Worm (Caenorhabditis elegans) whole organism, young adult: ENCODE measurements around the gene cin-4.

Source experiments
- B0336.3 ChIP-seq: fragments of 200-800 bp; sonication (Bioruptor generic); IDR thresholded peaks from 2 replicates; pipeline ENCODE4 v1.3.6; 2022; ENCODE audit warnings: missing genetic modification characterization, missing compliant biosample characterization
- C06A6.2 ChIP-seq: fragments of 200-800 bp; sonication (Bioruptor generic); conservative IDR thresholded peaks from 2 replicates; pipeline ENCODE4 v1.3.6; 2022; ENCODE audit warnings: missing genetic modification characterization, missing compliant biosample characterization
- D2030.7 ChIP-seq: fragments of 200-800 bp; sonication (Bioruptor generic); IDR thresholded peaks from 2 replicates; pipeline ENCODE4 v1.3.6; 2022; ENCODE audit warnings: missing genetic modification reagents, missing genetic modification characterization, missing compliant biosample characterization
- F22D6.2 ChIP-seq: sonication (generic microtip); optimal IDR thresholded peaks from 2 replicates; lab custom pipeline; 2016; ENCODE audit warnings: mild to moderate bottlenecking, missing genetic modification characterization, missing compliant biosample characterization
- F33H1.4 ChIP-seq: fragments of 200-800 bp; sonication (Bioruptor generic); IDR thresholded peaks from 2 replicates; pipeline ENCODE4 v1.3.6; 2022; ENCODE audit warnings: missing genetic modification reagents, missing genetic modification characterization, missing compliant biosample characterization
- F49E8.2 ChIP-seq: sonication (generic microtip); optimal IDR thresholded peaks from 3 replicates; lab custom pipeline; 2017; ENCODE audit warnings: missing genetic modification characterization, mild to moderate bottlenecking, missing compliant biosample characterization, antibody characterized with exemption, moderate library complexity; ENCODE audit not compliant: insufficient read depth
- K11D2.4 ChIP-seq: fragments of 200-800 bp; sonication (Bioruptor generic); IDR thresholded peaks from 2 replicates; pipeline ENCODE4 v1.3.6; 2022; ENCODE audit warnings: missing genetic modification reagents, missing genetic modification characterization, missing compliant biosample characterization
- T07F8.4 ChIP-seq: sonication (generic microtip); optimal IDR thresholded peaks from 2 replicates; lab custom pipeline; 2016; ENCODE audit warnings: mild to moderate bottlenecking, missing genetic modification characterization, moderate library complexity, missing compliant biosample characterization
- Y53G8AR.9 ChIP-seq: fragments of 200-800 bp; sonication (Bioruptor generic); conservative IDR thresholded peaks from 2 replicates; pipeline ENCODE4 v1.3.6; 2022; ENCODE audit warnings: missing genetic modification reagents, missing genetic modification characterization, missing compliant biosample characterization
- Y79H2A.3 ChIP-seq: fragments of 200-800 bp; sonication (Bioruptor generic); conservative IDR thresholded peaks from 2 replicates; pipeline ENCODE4 v1.3.6; 2022; ENCODE audit warnings: missing genetic modification reagents, missing genetic modification characterization, missing compliant biosample characterization
- akir-1 ChIP-seq: fragments of 200-800 bp; sonication (Bioruptor generic); optimal IDR thresholded peaks from 2 replicates; lab custom pipeline; 2018; ENCODE audit warnings: mild to moderate bottlenecking, missing genetic modification characterization, moderate library complexity, missing compliant biosample characterization
- ama-1 ChIP-seq, 3 experiments: fragments of 150-350 bp in 1 of 3; sonication (generic microtip) in 2 of 3; optimal IDR thresholded peaks; 2 replicates each; lab custom pipeline; 2014 to 2018; ENCODE audit warnings: missing biosample characterization in 2 of 3, missing genetic modification characterization in 2 of 3, missing genetic modification reagents in 2 of 3
- aptf-2 ChIP-seq: fragments of 200-800 bp; sonication (Bioruptor generic); conservative IDR thresholded peaks from 2 replicates; pipeline ENCODE4 v1.3.6; 2022; ENCODE audit warnings: missing genetic modification reagents, missing genetic modification characterization, missing compliant biosample characterization
- atf-7 ChIP-seq: sonication (generic microtip); optimal IDR thresholded peaks from 2 replicates; lab custom pipeline; 2017; ENCODE audit warnings: mild to moderate bottlenecking, missing genetic modification characterization, missing compliant biosample characterization
- attf-3 ChIP-seq: fragments of 200-800 bp; sonication (Bioruptor generic); conservative IDR thresholded peaks from 2 replicates; pipeline ENCODE4 v1.3.6; 2022; ENCODE audit warnings: missing genetic modification reagents, missing genetic modification characterization, missing compliant biosample characterization
- attf-5 ChIP-seq: fragments of 200-800 bp; sonication (Bioruptor generic); optimal IDR thresholded peaks from 2 replicates; lab custom pipeline; 2018; ENCODE audit warnings: mild to moderate bottlenecking, missing genetic modification characterization, missing compliant biosample characterization
- attf-6 ChIP-seq: fragments of 200-800 bp; sonication (Bioruptor generic); IDR thresholded peaks from 2 replicates; pipeline ENCODE4 v1.3.6; 2022; ENCODE audit warnings: missing genetic modification reagents, missing genetic modification characterization, missing compliant biosample characterization
- ceh-40 ChIP-seq: fragments of 200-800 bp; sonication (Bioruptor generic); IDR thresholded peaks from 2 replicates; pipeline ENCODE4 v1.3.6; 2022; ENCODE audit warnings: missing genetic modification characterization, missing compliant biosample characterization
- ceh-58 ChIP-seq: fragments of 200-800 bp; sonication (Bioruptor generic); IDR thresholded peaks from 2 replicates; pipeline ENCODE4 v1.3.6; 2022; ENCODE audit warnings: missing genetic modification characterization, missing compliant biosample characterization
- dox-1 ChIP-seq: fragments of 200-800 bp; sonication (Bioruptor generic); IDR thresholded peaks from 2 replicates; pipeline ENCODE4 v1.3.6; 2022; ENCODE audit warnings: missing genetic modification reagents, missing genetic modification characterization, missing compliant biosample characterization
- dpff-1 ChIP-seq: sonication (generic microtip); optimal IDR thresholded peaks from 2 replicates; lab custom pipeline; 2017; ENCODE audit warnings: mild to moderate bottlenecking, missing genetic modification characterization, missing compliant biosample characterization
- fkh-3 ChIP-seq: sonication (generic microtip); optimal IDR thresholded peaks from 2 replicates; lab custom pipeline; 2016; ENCODE audit warnings: mild to moderate bottlenecking, missing genetic modification characterization, missing compliant biosample characterization
- gei-17 ChIP-seq: fragments of 200-800 bp; sonication (Bioruptor generic); optimal IDR thresholded peaks from 2 replicates; lab custom pipeline; 2018; ENCODE audit warnings: mild to moderate bottlenecking, missing genetic modification characterization, missing compliant biosample characterization
- him-1 ChIP-seq: sonication (generic microtip); optimal IDR thresholded peaks from 2 replicates; lab custom pipeline; 2016; ENCODE audit warnings: missing genotype, missing genetic modification reagents, missing genetic modification characterization, missing compliant biosample characterization
- hlh-12 ChIP-seq: sonication (generic microtip); optimal IDR thresholded peaks from 2 replicates; lab custom pipeline; 2016; ENCODE audit warnings: missing genetic modification characterization, missing compliant biosample characterization
- hlh-26 ChIP-seq: fragments of 200-800 bp; sonication (Bioruptor generic); conservative IDR thresholded peaks from 2 replicates; pipeline ENCODE4 v1.3.6; 2022; ENCODE audit warnings: missing genetic modification reagents, missing genetic modification characterization, missing compliant biosample characterization
- hmg-1.2 ChIP-seq: fragments of 200-800 bp; sonication (Bioruptor generic); IDR thresholded peaks from 2 replicates; pipeline ENCODE4 v1.3.6; 2022; ENCODE audit warnings: missing genetic modification reagents, missing genetic modification characterization, missing compliant biosample characterization
- hsf-1 ChIP-seq: fragments of 200-800 bp; sonication (Bioruptor generic); IDR thresholded peaks from 2 replicates; pipeline ENCODE4 v1.3.6; 2022; ENCODE audit warnings: missing genetic modification reagents, missing genetic modification characterization, missing compliant biosample characterization
- lag-1 ChIP-seq: fragments of 200-800 bp; sonication (Bioruptor generic); IDR thresholded peaks from 2 replicates; pipeline ENCODE4 v1.3.6; 2022; ENCODE audit warnings: missing genetic modification reagents, missing genetic modification characterization, missing compliant biosample characterization
- lin-40 ChIP-seq: sonication (generic microtip); optimal IDR thresholded peaks from 2 replicates; lab custom pipeline; 2016; ENCODE audit warnings: missing genetic modification characterization, mild to moderate bottlenecking, missing compliant biosample characterization, missing genotype, missing genetic modification reagents
- lin-54 ChIP-seq: fragments of 200-800 bp; sonication (Bioruptor generic); optimal IDR thresholded peaks from 2 replicates; lab custom pipeline; 2018; ENCODE audit warnings: mild to moderate bottlenecking, missing genetic modification characterization, missing compliant biosample characterization
- madf-8 ChIP-seq: fragments of 200-800 bp; sonication (Bioruptor generic); conservative IDR thresholded peaks from 2 replicates; pipeline ENCODE4 v1.3.6; 2022; ENCODE audit warnings: missing genetic modification reagents, missing genetic modification characterization, missing compliant biosample characterization
- mcd-1 ChIP-seq: fragments of 200-800 bp; sonication (Bioruptor generic); IDR thresholded peaks from 2 replicates; pipeline ENCODE4 v1.3.6; 2022; ENCODE audit warnings: missing genetic modification reagents, missing genetic modification characterization, missing compliant biosample characterization
- mes-4 ChIP-seq: sonication (generic microtip); optimal IDR thresholded peaks from 2 replicates; lab custom pipeline; 2016; ENCODE audit warnings: missing genotype, missing genetic modification characterization, missing compliant biosample characterization
- mxl-1 ChIP-seq: sonication (generic microtip); optimal IDR thresholded peaks from 2 replicates; lab custom pipeline; 2016; ENCODE audit warnings: missing genetic modification characterization, missing compliant biosample characterization
- nfyb-1 ChIP-seq: fragments of 200-800 bp; sonication (Bioruptor generic); IDR thresholded peaks from 2 replicates; pipeline ENCODE4 v1.3.6; 2022; ENCODE audit warnings: missing genetic modification reagents, missing genetic modification characterization, missing compliant biosample characterization
- nhr-120 ChIP-seq: fragments of 200-800 bp; sonication (Bioruptor generic); IDR thresholded peaks from 2 replicates; pipeline ENCODE4 v1.3.6; 2022; ENCODE audit warnings: missing genetic modification characterization, missing compliant biosample characterization
- nhr-27 ChIP-seq: fragments of 200-800 bp; sonication (Bioruptor generic); optimal IDR thresholded peaks from 2 replicates; lab custom pipeline; 2018; ENCODE audit warnings: mild to moderate bottlenecking, missing genetic modification characterization, moderate library complexity, missing compliant biosample characterization
- pha-4 ChIP-seq: fragments of 150-350 bp; sonication (generic microtip); optimal IDR thresholded peaks from 2 replicates; lab custom pipeline; 2014; ENCODE audit warnings: missing biosample characterization, missing genetic modification reagents, missing genetic modification characterization
- sdz-38 ChIP-seq: sonication (generic microtip); optimal IDR thresholded peaks from 2 replicates; lab custom pipeline; 2016; ENCODE audit warnings: missing genotype, missing genetic modification characterization, missing compliant biosample characterization
- snpc-4 ChIP-seq, 5 experiments: fragments of 150-350 bp in 1 of 5; sonication (generic microtip) in 4 of 5; optimal IDR thresholded peaks; 2 replicates each; lab custom pipeline; 2014 to 2018; ENCODE audit warnings: missing genetic modification characterization in 5 of 5, missing biosample characterization in 3 of 5, antibody characterized with exemption in 2 of 5, mild to moderate bottlenecking in 2 of 5, missing compliant biosample characterization in 2 of 5, missing genotype in 2 of 5, moderate library complexity in 2 of 5, missing genetic modification reagents in 1 of 5
- tbp1 ChIP-seq: fragments of 200-800 bp; sonication (Bioruptor generic); optimal IDR thresholded peaks from 2 replicates; lab custom pipeline; 2018; ENCODE audit warnings: mild to moderate bottlenecking, missing genetic modification characterization, missing compliant biosample characterization
- unc-62 ChIP-seq: fragments of 150-350 bp; optimal IDR thresholded peaks from 2 replicates; lab custom pipeline; 2014; ENCODE audit warnings: missing biosample characterization, missing genetic modification reagents, missing genetic modification characterization
- xnd-1 ChIP-seq: sonication (generic microtip); optimal IDR thresholded peaks from 2 replicates; lab custom pipeline; 2016; ENCODE audit warnings: missing genotype, missing genetic modification reagents, missing genetic modification characterization, missing compliant biosample characterization
- zim-3 ChIP-seq: sonication (generic microtip); optimal IDR thresholded peaks from 2 replicates; lab custom pipeline; 2017; ENCODE audit warnings: mild to moderate bottlenecking, missing genetic modification characterization, moderate library complexity, missing compliant biosample characterization
- ztf-18 ChIP-seq: sonication (generic microtip); optimal IDR thresholded peaks from 2 replicates; lab custom pipeline; 2016; ENCODE audit warnings: missing genotype, mild to moderate bottlenecking, missing genetic modification characterization, missing compliant biosample characterization
- ztf-22 ChIP-seq: fragments of 200-800 bp; sonication (Bioruptor generic); optimal IDR thresholded peaks from 2 replicates; lab custom pipeline; 2018; ENCODE audit warnings: mild to moderate bottlenecking, missing genetic modification characterization, moderate library complexity, missing compliant biosample characterization
- ztf-26 ChIP-seq: sonication (generic microtip); optimal IDR thresholded peaks from 2 replicates; lab custom pipeline; 2017; ENCODE audit warnings: missing genetic modification characterization, missing compliant biosample characterization

The cin-4 gene

DNA sequence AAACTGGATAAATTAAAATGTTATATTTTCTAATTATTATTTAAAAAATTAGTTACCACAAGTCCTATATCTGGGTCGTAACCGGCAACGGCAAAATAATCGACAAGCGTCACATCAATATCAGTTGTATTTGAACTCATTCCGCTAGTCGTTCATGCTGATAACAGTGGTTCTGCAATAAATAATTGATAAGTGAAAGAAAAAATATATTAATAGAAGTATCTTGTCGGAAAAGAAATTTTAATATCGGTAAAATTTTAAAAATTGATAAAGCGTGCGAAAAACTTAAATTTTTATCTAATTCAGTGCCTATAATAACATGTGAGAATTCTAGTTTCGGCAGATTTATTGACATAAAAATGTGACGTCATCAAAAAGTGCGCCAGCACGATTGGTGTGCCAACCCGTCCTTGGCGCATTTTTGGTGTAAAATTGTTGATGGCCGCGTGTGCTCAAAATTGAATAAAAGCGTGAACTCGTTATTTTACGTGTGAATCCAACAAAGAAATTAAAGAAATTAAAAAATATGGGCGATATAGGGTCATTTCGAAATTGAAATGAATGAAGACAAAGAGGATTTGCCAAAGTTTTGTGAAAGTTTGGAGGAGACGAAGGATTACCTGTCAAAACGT lies 15.6 kb upstream of the cin-4 start, which contains the start of the genes lst-6 and lst-5:
Gene lst-6 (minus strand): TSS at position 140 of the 632 bp plus-strand sequence.
Gene lst-5 (plus strand): TSS at position 544 of the 632 bp plus-strand sequence.
- TF ChIP-seq mxl-1 (no peak), atf-7 (tag; lab: Kevin White, UChicago) (peak; percentile 57), D2030.7 (GFP tag; lab: Robert Waterston, UW) (no peak), F49E8.2 (tag; lab: Kevin White, UChicago) (no peak), fkh-3 (tag; lab: Kevin White, UChicago) (no peak), mes-4 (tag; lab: Kevin White, UChicago) (no peak), him-1 (tag; lab: Kevin White, UChicago) (no peak), zim-3 (tag; lab: Kevin White, UChicago) (no peak), mcd-1 (peak; percentile 76), nhr-27 (tag; lab: Kevin White, UChicago) (no peak), sdz-38 (tag; lab: Kevin White, UChicago) (no peak), madf-8 (GFP tag; lab: Robert Waterston, UW) (no peak), dox-1 (GFP tag; lab: Robert Waterston, UW) (0 out of 2 replicates have a peak, but pooled peaks have one; percentile 33), hlh-26 (GFP tag; lab: Robert Waterston, UW) (no peak), aptf-2 (no peak), hsf-1 (GFP tag; lab: Robert Waterston, UW) (no peak), gei-17 (GFP tag; lab: Kevin White, UChicago) (no peak), lag-1 (GFP tag; lab: Robert Waterston, UW) (no peak), xnd-1 (tag; lab: Kevin White, UChicago) (no peak), nhr-120 (no peak), unc-62 (GFP tag; lab: Kevin White, UChicago) (no peak), ama-1 (optimal IDR thresholded peaks at IDR 0.05; lab: Kevin White, UChicago) (no peak), ama-1 (GFP tag; optimal IDR thresholded peaks at IDR 0.05; lab: Kevin White, UChicago) (no peak), ztf-18 (tag; lab: Kevin White, UChicago) (peak; percentile 90), hmg-1.2 (GFP tag; lab: Robert Waterston, UW) (peak; percentile 25; the same call in 1 of the 2 replicates), ceh-40 (no peak), attf-6 (no peak), tbp1 (no peak), C06A6.2 (GFP tag; lab: Robert Waterston, UW) (no peak), ztf-22 (GFP tag; lab: Kevin White, UChicago) (no peak), pha-4 (tag; lab: Kevin White, UChicago) (no peak), lin-40 (tag; lab: Kevin White, UChicago) (peak; percentile 41), attf-5 (GFP tag; lab: Kevin White, UChicago) (peak; percentile 56), B0336.3 (no peak), ztf-26 (tag; lab: Kevin White, UChicago) (no peak), Y53G8AR.9 (GFP tag; lab: Robert Waterston, UW) (no peak), dpff-1 (tag; lab: Kevin White, UChicago) (no peak), hlh-12 (no peak), T07F8.4 (no peak), snpc-4 (GFP tag; optimal IDR thresholded peaks at IDR 0.05; lab: Kevin White, UChicago) (no peak), snpc-4 (tag; optimal IDR thresholded peaks at IDR 0.05; lab: Kevin White, UChicago) (peak in 2 of 4 experiments; percentile 10 to 46), ceh-58 (GFP tag; lab: Robert Waterston, UW) (no peak), Y79H2A.3 (no peak), K11D2.4 (GFP tag; lab: Robert Waterston, UW) (no peak), nfyb-1 (no peak), akir-1 (GFP tag; lab: Kevin White, UChicago) (no peak), F22D6.2 (tag; lab: Kevin White, UChicago) (no peak), attf-3 (GFP tag; lab: Robert Waterston, UW) (peak; percentile 49; the same call in 1 of the 2 replicates), lin-54 (GFP tag; lab: Kevin White, UChicago) (peak; percentile 17), F33H1.4 (GFP tag; lab: Robert Waterston, UW) (peak; percentile 16; the same call in 1 of the 2 replicates)
